Worm (Caenorhabditis elegans): ENCODE data around the gene tald-1.

ce11 chrIV:4338217-4338616, 48.2 kb upstream of the tald-1 start:
- TF ChIP-seq nhr-77 (tag; optimal IDR thresholded peaks at IDR 0.05): no peak
- no peak for TF ChIP-seq nhr-28 (tag; optimal IDR thresholded peaks at IDR 0.05)
- TF ChIP-seq egl-27 (tag; optimal IDR thresholded peaks at IDR 0.05): no peak
- TF ChIP-seq unc-98 (GFP tag; IDR thresholded peaks at IDR 0.05): no peak
- no peak for TF ChIP-seq nhr-12 (tag; optimal IDR thresholded peaks at IDR 0.05)
- TF ChIP-seq isw-1 (GFP tag; IDR thresholded peaks at IDR 0.05): no peak
- no peak for TF ChIP-seq xbp-1 (tag; optimal IDR thresholded peaks at IDR 0.05)
- TF ChIP-seq fos-1 (tag; optimal IDR thresholded peaks at IDR 0.05): no peak
- TF ChIP-seq ceh-82 (tag; optimal IDR thresholded peaks at IDR 0.05): no peak
- TF ChIP-seq vab-15 (tag; optimal IDR thresholded peaks at IDR 0.05): no peak
- TF ChIP-seq unc-30 (tag; optimal IDR thresholded peaks at IDR 0.05): no peak
- TF ChIP-seq mdl-1 (tag; optimal IDR thresholded peaks at IDR 0.05): no peak
- no peak for TF ChIP-seq ces-1 (GFP tag; optimal IDR thresholded peaks at IDR 0.05)
- no peak for TF ChIP-seq blmp-1 (tag; optimal IDR thresholded peaks at IDR 0.05)

Data from whole organism, L1 larva.